Worm (Caenorhabditis elegans) whole organism, late embryonic: ENCODE results near the gene T09B9.4.

Source experiments
- F13H6.1 ChIP-seq: sonication (generic microtip); optimal IDR thresholded peaks from 2 replicates; lab custom pipeline; 2016; ENCODE audit warnings: missing genetic modification characterization, missing compliant biosample characterization
- K09A11.1 ChIP-seq: sonication (generic microtip); optimal IDR thresholded peaks from 2 replicates; lab custom pipeline; 2017; ENCODE audit warnings: antibody characterized with exemption, mild to moderate bottlenecking, missing genetic modification characterization, missing compliant biosample characterization; ENCODE audit not compliant: insufficient read depth
- Y22D7AL.16 ChIP-seq: sonication (generic microtip); optimal IDR thresholded peaks from 2 replicates; lab custom pipeline; 2016; ENCODE audit warnings: missing genetic modification characterization, missing compliant biosample characterization
- ahr-1 ChIP-seq: sonication (generic microtip); optimal IDR thresholded peaks from 2 replicates; lab custom pipeline; 2016; ENCODE audit warnings: missing genetic modification characterization, missing compliant biosample characterization
- ama-1 ChIP-seq: fragments of 150-350 bp; optimal IDR thresholded peaks from 2 replicates; lab custom pipeline; 2014
- ceh-14 ChIP-seq: sonication (generic microtip); optimal IDR thresholded peaks from 2 replicates; lab custom pipeline; 2016; ENCODE audit warnings: missing genotype, missing genetic modification characterization, missing compliant biosample characterization
- ceh-2 ChIP-seq: sonication (generic microtip); optimal IDR thresholded peaks from 2 replicates; lab custom pipeline; 2016; ENCODE audit warnings: missing genotype, missing genetic modification characterization, missing compliant biosample characterization
- ceh-22 ChIP-seq: sonication (generic microtip); optimal IDR thresholded peaks from 2 replicates; lab custom pipeline; 2017; ENCODE audit warnings: missing biosample characterization, missing genetic modification characterization
- ceh-31 ChIP-seq: sonication (generic microtip); optimal IDR thresholded peaks from 2 replicates; lab custom pipeline; 2016; ENCODE audit warnings: missing genetic modification characterization, missing compliant biosample characterization
- ceh-48 ChIP-seq: sonication (generic microtip); optimal IDR thresholded peaks from 2 replicates; lab custom pipeline; 2016; ENCODE audit warnings: missing genetic modification characterization, inconsistent platforms, missing compliant biosample characterization
- ceh-9 ChIP-seq: sonication (generic microtip); optimal IDR thresholded peaks from 2 replicates; lab custom pipeline; 2016; ENCODE audit warnings: mild to moderate bottlenecking, missing genetic modification characterization, inconsistent platforms, missing compliant biosample characterization
- che-1 ChIP-seq: sonication (generic microtip); optimal IDR thresholded peaks from 2 replicates; lab custom pipeline; 2016; ENCODE audit warnings: mild to moderate bottlenecking, missing genetic modification characterization, missing compliant biosample characterization
- dve-1 ChIP-seq: sonication (generic microtip); optimal IDR thresholded peaks from 2 replicates; lab custom pipeline; 2017; ENCODE audit warnings: antibody characterized with exemption, mild to moderate bottlenecking, missing genetic modification characterization, missing compliant biosample characterization
- eyg-1 ChIP-seq: sonication (generic microtip); optimal IDR thresholded peaks from 2 replicates; lab custom pipeline; 2016; ENCODE audit warnings: missing genotype, missing genetic modification characterization, missing compliant biosample characterization
- fkh-10 ChIP-seq: fragments of 150-350 bp; optimal IDR thresholded peaks from 2 replicates; lab custom pipeline; 2014; ENCODE audit warnings: missing biosample characterization, missing genetic modification reagents, missing genetic modification characterization
- fkh-6 ChIP-seq: sonication (generic microtip); optimal IDR thresholded peaks from 2 replicates; lab custom pipeline; 2016; ENCODE audit warnings: missing genetic modification characterization, missing compliant biosample characterization
- gmeb-2 ChIP-seq: sonication (generic microtip); optimal IDR thresholded peaks from 2 replicates; lab custom pipeline; 2016; ENCODE audit warnings: missing genetic modification characterization, inconsistent platforms, missing compliant biosample characterization
- hlh-13 ChIP-seq: fragments of 200-800 bp; sonication (Bioruptor generic); optimal IDR thresholded peaks from 2 replicates; lab custom pipeline; 2018; ENCODE audit warnings: mild to moderate bottlenecking, missing genetic modification characterization, missing compliant biosample characterization
- hlh-15 ChIP-seq: sonication (generic microtip); optimal IDR thresholded peaks from 2 replicates; lab custom pipeline; 2016; ENCODE audit warnings: missing genetic modification characterization, missing compliant biosample characterization
- hlh-6 ChIP-seq: sonication (generic microtip); optimal IDR thresholded peaks from 2 replicates; lab custom pipeline; 2016; ENCODE audit warnings: missing genotype, missing genetic modification characterization, missing compliant biosample characterization
- hlh-8 ChIP-seq: sonication (generic microtip); optimal IDR thresholded peaks from 2 replicates; lab custom pipeline; 2016; ENCODE audit warnings: missing genotype, missing genetic modification characterization, missing compliant biosample characterization
- lim-6 ChIP-seq: sonication (generic microtip); optimal IDR thresholded peaks from 2 replicates; lab custom pipeline; 2016; ENCODE audit warnings: missing genetic modification characterization, missing compliant biosample characterization
- lin-11 ChIP-seq: fragments of 200-800 bp; sonication (Bioruptor generic); optimal IDR thresholded peaks from 2 replicates; lab custom pipeline; 2018; ENCODE audit warnings: mild to moderate bottlenecking, missing genetic modification characterization, missing compliant biosample characterization
- odd-2 ChIP-seq: sonication (generic microtip); optimal IDR thresholded peaks from 2 replicates; lab custom pipeline; 2017; ENCODE audit warnings: antibody characterized with exemption, mild to moderate bottlenecking, missing genetic modification characterization, missing compliant biosample characterization
- pag-3 ChIP-seq: sonication (generic microtip); optimal IDR thresholded peaks from 2 replicates; lab custom pipeline; 2016; ENCODE audit warnings: missing compliant biosample characterization, missing genetic modification characterization, borderline replicate concordance
- pat-9 ChIP-seq: fragments of 200-800 bp; sonication (Bioruptor generic); optimal IDR thresholded peaks from 2 replicates; lab custom pipeline; 2018; ENCODE audit warnings: mild to moderate bottlenecking, missing genetic modification characterization, moderate library complexity, missing compliant biosample characterization
- pax-1 ChIP-seq: fragments of 150-350 bp; optimal IDR thresholded peaks from 2 replicates; lab custom pipeline; 2014; ENCODE audit warnings: missing biosample characterization, missing genetic modification characterization
- pha-4 ChIP-seq: fragments of 150-350 bp; optimal IDR thresholded peaks from 2 replicates; lab custom pipeline; 2018; ENCODE audit warnings: missing biosample characterization, missing genetic modification reagents, missing genetic modification characterization
- ref-2 ChIP-seq: sonication (generic microtip); optimal IDR thresholded peaks from 2 replicates; lab custom pipeline; 2016; ENCODE audit warnings: missing genetic modification characterization, missing compliant biosample characterization
- sox-4 ChIP-seq: sonication (generic microtip); optimal IDR thresholded peaks from 2 replicates; lab custom pipeline; 2017; ENCODE audit warnings: mild to moderate bottlenecking, missing genetic modification characterization, inconsistent platforms, missing compliant biosample characterization
- ttx-3 ChIP-seq: sonication (generic microtip); optimal IDR thresholded peaks from 2 replicates; lab custom pipeline; 2016; ENCODE audit warnings: missing genetic modification reagents, missing genetic modification characterization, missing compliant biosample characterization
- unc-3 ChIP-seq, 2 experiments: fragments of 200-800 bp in 1 of 2; sonication (Bioruptor generic) in 1 of 2; sonication (generic microtip) in 1 of 2; conservative IDR thresholded peaks in 1 of 2; optimal IDR thresholded peaks in 1 of 2; 2 replicates each; pipeline versions ENCODE4 v1.3.6 to Lab custom; 2016 to 2022; ENCODE audit warnings: missing compliant biosample characterization in 2 of 2, missing genetic modification characterization in 2 of 2, missing genetic modification reagents in 1 of 2

Gene T09B9.4

DNA sequence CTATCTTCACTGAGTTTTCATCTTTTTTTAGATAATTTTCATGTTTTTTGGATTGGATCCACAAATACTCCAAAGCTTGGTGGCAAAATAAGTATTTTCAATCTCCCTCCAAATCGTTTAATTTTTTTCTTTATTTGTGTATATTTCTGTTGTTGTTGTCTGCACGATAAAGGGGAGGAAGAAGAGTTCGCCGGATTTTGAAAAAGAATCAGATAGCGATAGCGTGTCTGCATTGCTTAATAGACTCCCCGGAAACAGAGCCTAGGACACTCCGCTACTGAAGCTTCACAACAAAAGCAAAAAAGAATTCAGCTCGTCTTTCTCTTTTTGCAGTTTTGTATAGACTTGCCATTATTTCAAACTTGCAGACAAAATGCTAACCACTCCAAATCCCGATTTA is 3.3 kb upstream of the T09B9.4 start, which contains the start of gene T09B9.5:
Gene T09B9.5, plus strand, starts transcription at position 301 of the 400 bp plus-strand sequence.
- TF ChIP-seq hlh-15 (tag; lab: Kevin White, UChicago) (no peak), ceh-14 (no peak), unc-3 (GFP tag; conservative IDR thresholded peaks at IDR 0.05; lab: Robert Waterston, UW) (no peak), unc-3 (tag; optimal IDR thresholded peaks at IDR 0.05; lab: Kevin White, UChicago) (no peak), lin-11 (tag; lab: Kevin White, UChicago) (no peak), ceh-48 (tag; lab: Kevin White, UChicago) (no peak)
- TF ChIP-seq, all 69 proteins: peak for 0

DNA sequence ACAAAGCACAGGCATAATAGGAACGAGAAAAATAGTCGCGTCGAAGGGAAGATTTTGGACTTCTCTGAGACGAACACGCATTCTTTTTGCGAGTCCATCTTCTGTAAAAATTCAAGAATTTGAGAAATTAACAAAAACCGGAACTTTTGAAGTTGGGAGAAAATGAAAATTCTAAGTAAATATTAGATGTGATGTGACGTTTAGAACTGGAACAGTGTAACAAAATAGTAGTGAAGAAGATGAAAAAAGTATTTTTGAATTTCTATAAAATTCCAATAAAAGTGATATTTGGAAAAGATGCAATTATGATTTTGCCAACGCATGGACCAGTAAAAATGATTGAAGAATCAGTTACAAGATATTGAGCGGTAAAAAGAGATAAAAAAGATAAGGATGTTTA is 9.3 kb downstream of the T09B9.4 start, which contains the start of gene slc-17.9:
Gene slc-17.9, minus strand, starts transcription at position 101 of the 400 bp plus-strand sequence.
- no peak for TF ChIP-seq ttx-3 (tag; lab: Kevin White, UChicago)
- TF ChIP-seq ceh-31, result no peak
- TF ChIP-seq ceh-22 (tag; lab: Kevin White, UChicago), result no peak
- TF ChIP-seq pha-4 (tag; lab: Kevin White, UChicago), result no peak
- no peak for TF ChIP-seq hlh-8 (tag; lab: Kevin White, UChicago)
- no peak for TF ChIP-seq dve-1 (tag; lab: Kevin White, UChicago)
- TF ChIP-seq eyg-1 (tag; lab: Kevin White, UChicago), result no peak
- TF ChIP-seq che-1 (tag; lab: Kevin White, UChicago), result no peak
- no peak for TF ChIP-seq fkh-6 (tag; lab: Kevin White, UChicago)
- TF ChIP-seq pag-3 (tag; lab: Kevin White, UChicago), result no peak
- no peak for TF ChIP-seq hlh-15 (tag; lab: Kevin White, UChicago)
- TF ChIP-seq odd-2, result no peak
- TF ChIP-seq ama-1 (lab: Kevin White, UChicago), result no peak
- TF ChIP-seq hlh-13, result no peak

ce11 chrX:9763903-9764302 is 10.2 kb downstream of the T09B9.4 start:
- TF ChIP-seq pax-1 (tag; lab: Kevin White, UChicago), result no peak
- no peak for TF ChIP-seq lim-6 (tag; lab: Kevin White, UChicago)
- no peak for TF ChIP-seq Y22D7AL.16 (tag; lab: Kevin White, UChicago)
- TF ChIP-seq pat-9 (tag; lab: Kevin White, UChicago), result no peak
- no peak for TF ChIP-seq ref-2 (tag; lab: Kevin White, UChicago)
- TF ChIP-seq hlh-15 (tag; lab: Kevin White, UChicago), result no peak
- TF ChIP-seq sox-4 (tag; lab: Kevin White, UChicago), result no peak
- no peak for TF ChIP-seq ceh-2 (tag; lab: Kevin White, UChicago)
- no peak for TF ChIP-seq hlh-13
- TF ChIP-seq ahr-1 (tag; lab: Kevin White, UChicago), result no peak
- TF ChIP-seq K09A11.1 (tag; lab: Kevin White, UChicago), result no peak
- TF ChIP-seq ceh-9 (tag; lab: Kevin White, UChicago), result no peak
- TF ChIP-seq, all 69 proteins: peak for 0

ce11 chrX:9761266-9761665 is 12.9 kb downstream of the T09B9.4 start, which contains the start of gene T09B9.3:
TSS of gene T09B9.3 (minus strand) at chrX:9761366.
- TF ChIP-seq ceh-14, result no peak
- TF ChIP-seq hlh-15 (tag; lab: Kevin White, UChicago), result no peak
- TF ChIP-seq hlh-6 (tag; lab: Kevin White, UChicago), result no peak
- no peak for TF ChIP-seq F13H6.1

DNA sequence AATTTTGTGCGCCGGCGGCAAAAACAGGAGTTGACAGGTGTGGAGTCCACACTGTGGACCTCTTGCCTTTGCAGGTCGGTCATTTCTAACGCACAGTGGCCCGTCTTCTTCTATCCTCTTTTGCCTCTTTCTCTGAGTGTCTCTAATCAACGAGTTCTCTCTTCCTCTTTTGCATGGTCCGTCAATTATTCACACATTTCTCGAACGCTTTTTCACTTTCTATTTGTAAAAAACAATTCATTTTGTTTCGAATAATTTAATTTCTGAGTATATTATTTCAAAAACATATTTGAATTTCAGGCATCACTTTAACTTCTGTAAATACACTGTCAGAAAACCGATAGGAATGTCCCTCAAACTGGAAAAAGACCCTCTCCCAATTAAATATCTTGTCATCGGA is 17.2 kb downstream of the T09B9.4 start, which contains the start of gene T09B9.1:
Gene T09B9.1, plus strand, starts transcription at position 301 of the 400 bp plus-strand sequence.
- no peak for TF ChIP-seq gmeb-2 (tag; lab: Kevin White, UChicago)
- no peak for TF ChIP-seq che-1 (tag; lab: Kevin White, UChicago)
- no peak for TF ChIP-seq fkh-10 (GFP tag; lab: Kevin White, UChicago)
- TF ChIP-seq unc-3 (GFP tag; conservative IDR thresholded peaks at IDR 0.05; lab: Robert Waterston, UW), result no peak
- TF ChIP-seq unc-3 (tag; optimal IDR thresholded peaks at IDR 0.05; lab: Kevin White, UChicago), result no peak
